Fruit fly (Drosophila melanogaster) whole organism, adult: ENCODE data around the gene CG12974.

Experiments
- CG11617 ChIP-seq: fragments of 200-800 bp; sonication (Bioruptor generic); optimal IDR thresholded peaks from 2 replicates; lab custom pipeline; 2017; ENCODE audit warnings: mild to moderate bottlenecking, missing biosample characterization, missing genetic modification reagents, missing genetic modification characterization
- CG12768 ChIP-seq: fragments of 200-800 bp; sonication (Bioruptor generic); optimal IDR thresholded peaks from 2 replicates; lab custom pipeline; 2017; ENCODE audit warnings: missing biosample characterization, missing genetic modification characterization, mild to moderate bottlenecking, moderate library complexity, missing genetic modification reagents
- CG14711 ChIP-seq: fragments of 200-800 bp; sonication (Bioruptor generic); optimal IDR thresholded peaks from 2 replicates; lab custom pipeline; 2018; ENCODE audit warnings: missing biosample characterization, mild to moderate bottlenecking, missing genetic modification characterization, moderate library complexity
- CG1620 ChIP-seq: fragments of 200-800 bp; sonication (Bioruptor generic); optimal IDR thresholded peaks from 2 replicates; lab custom pipeline; 2016; ENCODE audit warnings: missing biosample characterization, missing genetic modification characterization
- CG33017 ChIP-seq: fragments of 200-800 bp; sonication (Bioruptor generic); optimal IDR thresholded peaks from 2 replicates; lab custom pipeline; 2018; ENCODE audit warnings: missing biosample characterization, mild to moderate bottlenecking, missing genetic modification characterization, moderate library complexity
- CG5204 ChIP-seq: fragments of 200-800 bp; sonication (Bioruptor generic); optimal IDR thresholded peaks from 2 replicates; lab custom pipeline; 2016; ENCODE audit warnings: missing biosample characterization, missing genetic modification characterization
- CG7045 ChIP-seq: fragments of 200-800 bp; sonication (Bioruptor generic); optimal IDR thresholded peaks from 2 replicates; lab custom pipeline; 2017; ENCODE audit warnings: missing biosample characterization, mild to moderate bottlenecking, missing genetic modification characterization
- CG7101 ChIP-seq: fragments of 200-800 bp; sonication (Bioruptor generic); optimal IDR thresholded peaks from 2 replicates; lab custom pipeline; 2018; ENCODE audit warnings: missing biosample characterization, mild to moderate bottlenecking, missing genetic modification characterization, moderate library complexity
- Clk ChIP-seq: fragments of 200-800 bp; sonication (Bioruptor generic); optimal IDR thresholded peaks from 2 replicates; lab custom pipeline; 2017; ENCODE audit warnings: missing biosample characterization, missing genetic modification characterization
- Crg-1 ChIP-seq: fragments of 200-800 bp; sonication (Bioruptor generic); optimal IDR thresholded peaks from 2 replicates; lab custom pipeline; 2016; ENCODE audit warnings: missing biosample characterization, missing genetic modification characterization
- Hr96 ChIP-seq: fragments of 200-800 bp; sonication (Bioruptor generic); optimal IDR thresholded peaks from 2 replicates; lab custom pipeline; 2016; ENCODE audit warnings: missing biosample characterization, missing genetic modification characterization
- Mnt ChIP-seq: fragments of 200-800 bp; sonication (Bioruptor generic); optimal IDR thresholded peaks from 2 replicates; lab custom pipeline; 2016; ENCODE audit warnings: missing biosample characterization, mild to moderate bottlenecking, missing genetic modification characterization
- bab1 ChIP-seq: fragments of 200-800 bp; sonication (Bioruptor generic); optimal IDR thresholded peaks from 3 replicates; lab custom pipeline; 2019; ENCODE audit warnings: missing biosample characterization, mild to moderate bottlenecking, missing genetic modification characterization, moderate library complexity
- cic ChIP-seq: fragments of 200-800 bp; sonication (Bioruptor generic); optimal IDR thresholded peaks from 2 replicates; lab custom pipeline; 2017; ENCODE audit warnings: missing biosample characterization, mild to moderate bottlenecking, missing genetic modification characterization, moderate library complexity
- cnc ChIP-seq, 2 experiments: fragments of >200 bp; optimal IDR thresholded peaks; 2 replicates each; lab custom pipeline; 2017
- kay ChIP-seq: fragments of 200-800 bp; sonication (Bioruptor generic); peaks from one replicate; lab custom pipeline; 2016; ENCODE audit warnings: missing biosample characterization, missing genetic modification characterization, borderline replicate concordance
- ovo ChIP-seq: fragments of 200-800 bp; sonication (Bioruptor generic); optimal IDR thresholded peaks from 2 replicates; lab custom pipeline; 2016; ENCODE audit warnings: missing biosample characterization, missing genetic modification characterization
- pad ChIP-seq: fragments of 200-800 bp; sonication (Bioruptor generic); optimal IDR thresholded peaks from 3 replicates; lab custom pipeline; 2017; ENCODE audit warnings: missing biosample characterization, missing genetic modification characterization, mild to moderate bottlenecking, moderate library complexity, missing genetic modification reagents
- tj ChIP-seq: fragments of 200-800 bp; sonication (Bioruptor generic); optimal IDR thresholded peaks from 3 replicates; lab custom pipeline; 2017; ENCODE audit warnings: missing biosample characterization, mild to moderate bottlenecking, missing genetic modification characterization, moderate library complexity
- toe ChIP-seq: fragments of 200-800 bp; sonication (Bioruptor generic); optimal IDR thresholded peaks from 2 replicates; lab custom pipeline; 2016; ENCODE audit warnings: missing biosample characterization, missing genetic modification characterization

CG12974 gene

DNA sequence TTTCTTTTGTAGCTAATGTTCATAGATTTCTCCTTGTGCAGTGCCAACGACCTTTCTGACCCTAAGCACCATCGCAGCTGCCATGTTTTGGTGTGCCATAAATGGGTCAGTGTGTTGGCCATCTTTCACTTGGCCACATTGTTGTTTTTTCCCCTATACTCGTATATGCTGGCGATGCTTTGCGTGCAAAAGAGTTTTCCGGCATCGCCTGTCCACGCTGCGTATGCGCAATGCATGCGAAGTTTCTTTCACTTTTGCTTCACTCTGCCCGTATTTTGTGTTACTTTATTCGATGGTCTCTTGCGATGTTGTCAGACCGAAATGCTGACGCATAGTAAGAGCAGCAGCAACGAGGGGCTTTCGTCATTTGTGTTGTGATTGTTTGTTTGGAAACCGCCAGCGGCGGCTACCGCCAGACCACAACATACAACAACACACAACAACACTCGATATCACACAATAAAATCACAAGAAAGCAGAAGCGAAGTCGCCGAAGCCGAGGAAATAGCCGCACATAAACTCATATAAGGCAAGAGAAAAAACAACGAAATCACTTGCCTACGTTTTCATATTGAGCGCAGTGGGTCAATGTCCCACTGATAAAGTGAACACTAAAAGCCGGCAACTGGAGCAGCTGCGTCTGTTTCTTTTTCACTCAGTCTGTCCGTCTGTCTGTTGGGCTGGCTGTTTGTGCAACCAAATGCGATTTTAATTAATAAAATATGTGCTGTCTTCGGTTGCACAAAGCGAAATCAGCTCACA lies 24.2 kb downstream of the CG12974 start:
- TF ChIP-seq tj (GFP tag; lab: Kevin White, UChicago) (peak; percentile 17), toe (no peak)

dm6 chr3L:21259257-21259656 lies 26.5 kb downstream of the CG12974 start:
- TF ChIP-seq CG7101 (tag; lab: Kevin White, UChicago) (no peak), Clk (no peak), ovo (GFP tag; lab: Kevin White, UChicago) (no peak), cic (GFP tag; lab: Kevin White, UChicago) (no peak), bab1 (GFP tag; lab: Kevin White, UChicago) (no peak), CG33017 (tag; lab: Kevin White, UChicago) (no peak), CG11617 (GFP tag; lab: Kevin White, UChicago) (no peak), CG5204 (GFP tag; lab: Kevin White, UChicago) (no peak), Crg-1 (no peak), kay (GFP tag; lab: Kevin White, UChicago) (no peak), CG12768 (no peak), Mnt (no peak), CG14711 (no peak), toe (no peak), pad (no peak), CG1620 (GFP tag; lab: Kevin White, UChicago) (no peak), tj (GFP tag; lab: Kevin White, UChicago) (no peak), Hr96 (GFP tag; lab: Kevin White, UChicago) (no peak), CG7045 (no peak), cnc (optimal IDR thresholded peaks at IDR 0.05; lab: Kevin White, UChicago) (no peak)

DNA sequence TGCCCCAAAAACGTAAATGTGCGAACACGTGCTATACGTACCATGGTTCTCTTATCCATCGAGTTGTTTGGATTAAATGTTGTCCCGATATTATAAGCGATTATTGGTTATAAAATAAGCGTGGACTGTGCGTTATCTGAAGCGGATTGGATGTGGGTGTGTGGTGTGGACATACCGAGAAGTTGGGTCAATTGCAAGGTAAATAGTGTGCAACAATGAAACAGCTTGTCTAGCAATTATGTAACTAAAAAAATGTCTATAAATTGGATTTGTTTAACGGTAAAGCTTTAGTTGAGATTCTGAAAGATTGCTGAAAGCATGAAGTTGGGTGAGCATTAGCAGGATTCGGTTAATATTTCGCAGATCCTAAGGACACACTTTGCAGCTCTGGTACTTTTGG lies 28.0 kb downstream of the CG12974 start, which contains the start of gene CG43218:
TSS of gene CG43218 (plus strand) at position 290 of the 400 bp plus-strand sequence.
- TF ChIP-seq CG12768 (no peak), cnc (optimal IDR thresholded peaks at IDR 0.05; lab: Kevin White, UChicago) (no peak), toe (no peak), CG7101 (tag; lab: Kevin White, UChicago) (no peak), CG14711 (no peak), CG5204 (GFP tag; lab: Kevin White, UChicago) (no peak), CG1620 (GFP tag; lab: Kevin White, UChicago) (no peak), tj (GFP tag; lab: Kevin White, UChicago) (no peak), pad (no peak), CG11617 (GFP tag; lab: Kevin White, UChicago) (no peak), Crg-1 (no peak), cic (GFP tag; lab: Kevin White, UChicago) (no peak), kay (GFP tag; lab: Kevin White, UChicago) (no peak), CG33017 (tag; lab: Kevin White, UChicago) (no peak)

DNA sequence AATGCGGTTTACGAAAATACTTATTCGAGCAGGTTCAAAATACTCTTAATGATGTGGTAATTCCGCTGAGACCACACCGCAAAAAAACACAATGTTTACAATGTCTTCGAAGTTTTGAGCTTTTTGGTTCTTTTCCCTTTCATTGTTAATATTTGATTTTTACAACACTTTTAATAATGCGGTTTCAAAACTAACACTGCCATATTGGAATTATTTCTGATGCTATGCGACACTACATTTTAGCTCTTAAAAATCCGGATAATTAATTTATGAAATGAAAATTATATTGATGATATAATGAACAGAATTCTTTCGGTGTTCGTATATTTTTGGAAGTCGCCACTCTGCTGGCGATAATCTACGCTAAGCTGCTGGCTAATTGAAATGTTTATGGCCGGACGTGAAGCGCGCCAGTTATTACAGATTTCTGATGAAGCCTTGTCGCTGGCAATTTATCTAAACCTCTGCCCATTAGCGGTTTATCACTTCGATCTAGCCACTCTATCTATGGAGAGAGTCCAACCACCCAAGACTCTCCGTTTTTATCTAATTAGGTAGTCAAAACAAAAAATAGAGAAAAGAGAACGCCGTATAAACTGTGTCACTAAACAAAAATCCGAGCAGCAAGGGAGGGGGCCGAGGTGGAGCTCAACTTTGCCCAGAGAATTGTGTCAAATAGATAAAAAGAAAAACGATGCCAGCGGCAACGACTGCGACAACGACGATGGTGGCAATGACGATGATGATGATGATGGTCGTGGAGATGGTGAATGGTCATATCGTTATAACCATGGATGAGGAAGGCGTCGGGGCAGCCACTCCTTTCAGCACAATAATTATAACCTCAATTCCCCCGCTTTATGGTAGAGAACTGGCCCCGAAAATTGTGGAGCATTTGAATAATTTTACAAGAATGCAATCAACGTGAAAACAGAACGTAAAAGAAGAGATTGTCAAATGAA lies 29.4 kb downstream of the CG12974 start:
- no peak for TF ChIP-seq Hr96 (GFP tag; lab: Kevin White, UChicago)
- TF ChIP-seq cic (GFP tag; lab: Kevin White, UChicago): no peak
- no peak for TF ChIP-seq CG14711

DNA sequence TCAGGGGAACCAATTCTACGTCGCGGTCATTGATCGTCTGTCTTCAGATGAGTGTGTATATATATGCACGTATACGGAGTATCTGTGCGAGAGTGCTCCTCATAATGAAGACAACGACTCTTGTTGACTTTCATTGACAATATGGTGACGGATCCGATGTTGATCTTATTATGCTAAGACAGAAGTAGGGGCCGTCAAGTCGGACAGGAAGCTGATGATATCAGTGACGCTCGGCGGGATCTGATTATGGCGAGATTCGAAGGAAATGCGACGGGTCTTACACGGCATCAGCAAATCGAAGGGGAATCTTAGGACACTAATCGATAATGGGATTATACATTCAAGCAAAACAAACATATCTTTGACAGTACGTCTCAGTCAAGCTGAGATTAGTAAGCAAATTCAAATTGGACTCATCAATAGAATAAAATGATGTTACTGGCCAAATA lies 31.2 kb downstream of the CG12974 start:
- TF ChIP-seq Crg-1: no peak
- no peak for TF ChIP-seq cic (GFP tag; lab: Kevin White, UChicago)
- no peak for TF ChIP-seq bab1 (GFP tag; lab: Kevin White, UChicago)
- TF ChIP-seq tj (GFP tag; lab: Kevin White, UChicago): no peak
- no peak for TF ChIP-seq Mnt
- no peak for TF ChIP-seq pad
- TF ChIP-seq toe: no peak
- TF ChIP-seq cnc (optimal IDR thresholded peaks at IDR 0.05; lab: Kevin White, UChicago): no peak
- no peak for TF ChIP-seq CG1620 (GFP tag; lab: Kevin White, UChicago)
- TF ChIP-seq CG11617 (GFP tag; lab: Kevin White, UChicago): no peak
- no peak for TF ChIP-seq CG7045
- no peak for TF ChIP-seq Clk
- TF ChIP-seq CG12768: no peak
- TF ChIP-seq CG14711: no peak
- no peak for TF ChIP-seq CG7101 (tag; lab: Kevin White, UChicago)
- no peak for TF ChIP-seq ovo (GFP tag; lab: Kevin White, UChicago)
- TF ChIP-seq kay (GFP tag; lab: Kevin White, UChicago): no peak
- no peak for TF ChIP-seq CG33017 (tag; lab: Kevin White, UChicago)
- no peak for TF ChIP-seq Hr96 (GFP tag; lab: Kevin White, UChicago)
- no peak for TF ChIP-seq CG5204 (GFP tag; lab: Kevin White, UChicago)
